Worm (Caenorhabditis elegans): ENCODE data around the gene str-4.

str-4 gene

DNA sequence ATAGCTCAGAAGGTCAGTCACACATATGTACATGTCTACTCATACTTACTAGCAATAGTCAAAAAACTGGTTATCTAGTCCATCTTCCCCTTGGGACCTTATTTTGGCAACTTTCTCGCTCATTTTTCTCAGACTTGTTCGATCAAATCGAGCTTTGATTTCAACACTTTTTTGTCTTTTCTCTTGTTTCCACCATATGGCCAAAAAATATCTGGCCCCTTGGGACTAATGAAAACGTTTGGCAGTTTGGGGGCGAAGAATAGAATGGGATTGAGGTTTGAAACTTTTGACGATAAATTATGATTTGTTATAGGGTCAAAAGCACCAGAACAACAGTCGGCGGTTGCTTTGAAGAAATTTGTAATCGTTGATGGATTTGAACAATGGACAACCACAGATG is 12.9 kb upstream of the str-4 start:
- TF ChIP-seq sptf-1 (tag; optimal IDR thresholded peaks at IDR 0.05): no peak
- TF ChIP-seq nhr-12 (tag; optimal IDR thresholded peaks at IDR 0.05): no peak
- no peak for TF ChIP-seq ham-2 (GFP tag; optimal IDR thresholded peaks at IDR 0.05)
- TF ChIP-seq drap-1 (GFP tag; optimal IDR thresholded peaks at IDR 0.05): no peak
- TF ChIP-seq snpc-4 (tag; optimal IDR thresholded peaks at IDR 0.05): no peak
- no peak for TF ChIP-seq nhr-28 (tag; optimal IDR thresholded peaks at IDR 0.05)
- TF ChIP-seq sem-2 (GFP tag; optimal IDR thresholded peaks at IDR 0.05): no peak
- no peak for TF ChIP-seq pha-4 (tag; optimal IDR thresholded peaks at IDR 0.05)

DNA sequence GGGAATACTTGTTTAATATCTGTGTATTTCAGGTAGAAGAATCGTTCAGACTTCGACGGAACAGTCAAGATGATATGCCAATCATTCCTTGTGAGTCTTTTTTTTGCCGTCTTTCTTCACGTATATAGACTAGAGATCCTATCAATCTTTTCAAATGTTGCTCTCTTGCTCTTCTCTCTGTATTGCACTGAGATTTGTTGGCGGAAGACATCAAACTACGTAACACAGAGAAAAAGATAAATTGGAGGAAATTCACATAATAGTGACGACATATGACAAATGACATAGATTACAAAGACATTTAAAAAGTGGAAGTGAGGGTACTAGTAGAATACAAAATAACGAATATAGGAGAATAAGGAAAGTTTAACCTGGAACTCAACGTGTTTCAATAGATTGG is 12.2 kb upstream of the str-4 start:
- TF ChIP-seq unc-62 (GFP tag; optimal IDR thresholded peaks at IDR 0.05): peak; percentile 9
- no peak for TF ChIP-seq ceh-39 (tag; optimal IDR thresholded peaks at IDR 0.05)

DNA sequence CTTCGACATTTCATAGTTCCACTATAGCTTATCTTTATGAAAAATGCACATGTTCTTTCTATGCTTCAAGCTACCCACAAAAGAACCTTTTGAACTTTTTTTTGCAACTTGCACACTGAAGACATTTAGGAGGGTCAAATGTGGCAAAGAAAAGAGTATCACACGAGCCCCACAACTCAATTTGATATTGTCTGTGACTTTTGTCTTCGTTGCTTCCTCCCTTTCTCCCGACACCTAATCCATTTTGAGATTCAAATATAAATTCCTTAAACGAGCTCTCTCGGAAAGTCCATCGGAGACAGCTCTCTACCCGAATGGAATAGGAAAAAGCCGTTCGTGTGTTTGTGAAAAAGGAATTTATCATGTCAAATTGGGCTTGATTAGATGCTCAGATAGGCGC is 10.8 kb upstream of the str-4 start:
- TF ChIP-seq ceh-43 (GFP tag; optimal IDR thresholded peaks at IDR 0.05): no peak
- no peak for TF ChIP-seq sem-2 (GFP tag; optimal IDR thresholded peaks at IDR 0.05)
- TF ChIP-seq nhr-2 (tag; optimal IDR thresholded peaks at IDR 0.05): no peak
- TF ChIP-seq flh-1 (GFP tag; optimal IDR thresholded peaks at IDR 0.05): no peak
- no peak for TF ChIP-seq lsy-2 (tag; optimal IDR thresholded peaks at IDR 0.05)

DNA sequence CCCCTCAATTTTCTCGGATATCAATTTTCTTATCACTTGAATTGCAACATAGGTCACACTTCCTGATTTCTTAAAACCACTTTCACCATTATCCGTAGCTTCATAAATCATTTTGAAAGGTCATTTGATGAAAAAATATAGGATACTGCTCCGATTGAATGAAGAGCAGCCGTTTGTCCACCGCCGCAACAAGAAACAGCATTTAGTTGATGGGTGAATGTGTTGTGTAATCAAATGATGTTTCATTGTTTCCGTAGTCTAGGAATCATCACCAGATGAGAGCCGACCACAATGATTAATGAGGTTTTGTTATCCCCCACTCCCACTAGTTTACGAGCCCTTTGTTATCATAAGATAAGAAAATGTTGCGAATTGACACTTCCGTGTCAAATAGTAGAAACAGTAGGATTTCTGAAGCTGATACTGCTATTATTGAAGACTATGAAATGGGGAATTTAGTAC is 6.4 kb upstream of the str-4 start, which contains the start of gene twk-43:
TSS of gene twk-43 (plus strand) at position 412 of the 462 bp plus-strand sequence.
- TF ChIP-seq pha-4 (tag; optimal IDR thresholded peaks at IDR 0.05) (no peak), ceh-43 (GFP tag; optimal IDR thresholded peaks at IDR 0.05) (no peak), mab-5 (tag; optimal IDR thresholded peaks at IDR 0.05) (peak; percentile 71), blmp-1 (tag; optimal IDR thresholded peaks at IDR 0.05) (no peak), ceh-39 (tag; optimal IDR thresholded peaks at IDR 0.05) (no peak), unc-62 (GFP tag; optimal IDR thresholded peaks at IDR 0.05) (peak; percentile 82), flh-1 (GFP tag; optimal IDR thresholded peaks at IDR 0.05) (no peak), ceh-83 (GFP tag; optimal IDR thresholded peaks at IDR 0.05) (no peak), mep-1 (tag; optimal IDR thresholded peaks at IDR 0.05) (no peak)

- no peak for TF ChIP-seq unc-39 (tag; optimal IDR thresholded peaks at IDR 0.05)
- no peak for TF ChIP-seq sptf-1 (tag; optimal IDR thresholded peaks at IDR 0.05)
- TF ChIP-seq flh-1 (GFP tag; optimal IDR thresholded peaks at IDR 0.05): no peak
- TF ChIP-seq nhr-12 (tag; optimal IDR thresholded peaks at IDR 0.05): no peak
- TF ChIP-seq ceh-83 (GFP tag; optimal IDR thresholded peaks at IDR 0.05): no peak
- TF ChIP-seq lin-13 (tag; optimal IDR thresholded peaks at IDR 0.05): no peak
- no peak for TF ChIP-seq hlh-1 (tag; optimal IDR thresholded peaks at IDR 0.05)
- TF ChIP-seq unc-120 (tag; optimal IDR thresholded peaks at IDR 0.05; ENCODE audit: poor library complexity, severe bottlenecking): no peak
- TF ChIP-seq pha-4 (tag; optimal IDR thresholded peaks at IDR 0.05): no peak
- no peak for TF ChIP-seq ceh-39 (tag; optimal IDR thresholded peaks at IDR 0.05)
- no peak for TF ChIP-seq zip-8 (tag; optimal IDR thresholded peaks at IDR 0.05)
- no peak for TF ChIP-seq elt-1 (tag; optimal IDR thresholded peaks at IDR 0.05; ENCODE audit: borderline replicate concordance, insufficient read depth)
- no peak for TF ChIP-seq M03D4.4 (tag; optimal IDR thresholded peaks at IDR 0.05)
- no peak for TF ChIP-seq snpc-4 (tag; optimal IDR thresholded peaks at IDR 0.05)
- TF ChIP-seq ham-2 (GFP tag; optimal IDR thresholded peaks at IDR 0.05): no peak
- no peak for TF ChIP-seq bed-3 (GFP tag; optimal IDR thresholded peaks at IDR 0.05)
Measured at ce11 chrV:13342235-13342634, 2.7 kb upstream of the str-4 start.

DNA sequence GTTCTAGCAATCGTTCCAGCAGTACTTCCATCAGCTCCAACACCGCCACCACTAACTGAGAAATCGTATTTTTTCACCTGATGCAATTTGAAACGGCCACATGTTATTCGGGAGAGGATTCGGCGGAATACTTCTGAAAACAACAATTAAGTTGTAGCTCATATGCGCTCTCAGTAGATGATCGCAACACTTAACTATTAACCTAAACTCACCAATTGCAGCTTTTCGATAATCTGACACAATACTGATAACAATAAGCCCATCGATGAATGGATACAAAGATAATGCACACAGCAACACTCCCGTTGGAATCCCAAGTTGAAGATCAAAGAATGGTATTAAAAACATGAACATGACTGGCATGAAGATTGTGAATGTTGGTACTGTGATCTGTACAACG is 1.5 kb downstream of the str-4 start:
- TF ChIP-seq M03D4.4 (tag; optimal IDR thresholded peaks at IDR 0.05): no peak
- no peak for TF ChIP-seq pha-4 (tag; optimal IDR thresholded peaks at IDR 0.05)
- TF ChIP-seq cnd-1 (tag; optimal IDR thresholded peaks at IDR 0.05): no peak
- TF ChIP-seq nhr-76 (tag; optimal IDR thresholded peaks at IDR 0.05): no peak
- TF ChIP-seq lsy-2 (tag; optimal IDR thresholded peaks at IDR 0.05): no peak
- no peak for TF ChIP-seq ztf-11 (tag; optimal IDR thresholded peaks at IDR 0.05)
- TF ChIP-seq ces-1 (GFP tag; optimal IDR thresholded peaks at IDR 0.05): no peak
- no peak for TF ChIP-seq sptf-1 (tag; optimal IDR thresholded peaks at IDR 0.05)
- no peak for TF ChIP-seq ceh-43 (GFP tag; optimal IDR thresholded peaks at IDR 0.05)
- no peak for TF ChIP-seq elt-3 (tag; optimal IDR thresholded peaks at IDR 0.05)
- TF ChIP-seq mab-5 (tag; optimal IDR thresholded peaks at IDR 0.05): no peak
- TF ChIP-seq ceh-39 (tag; optimal IDR thresholded peaks at IDR 0.05): no peak
- TF ChIP-seq nhr-28 (tag; optimal IDR thresholded peaks at IDR 0.05): no peak
- TF ChIP-seq sem-2 (GFP tag; optimal IDR thresholded peaks at IDR 0.05): no peak
- TF ChIP-seq lin-32 (GFP tag; optimal IDR thresholded peaks at IDR 0.05): no peak
- no peak for TF ChIP-seq hlh-1 (tag; optimal IDR thresholded peaks at IDR 0.05)
